Worm (Caenorhabditis elegans) whole organism, L4 larva: ENCODE measurements around the gene dhs-28.

Source experiments
- hmg-1.1 ChIP-seq: fragments of 200-800 bp; sonication (Bioruptor generic); IDR thresholded peaks from 2 replicates; pipeline ENCODE4 v1.3.6; 2022; ENCODE audit warnings: missing genetic modification reagents, missing genetic modification characterization, missing compliant biosample characterization
- lsy-2 ChIP-seq, 2 experiments: fragments of 150-350 bp in 1 of 2; sonication (generic microtip) in 1 of 2; optimal IDR thresholded peaks; 2 replicates each; lab custom pipeline; 2014 to 2017; ENCODE audit warnings: missing biosample characterization in 2 of 2, missing genetic modification characterization in 2 of 2
- mdl-1 ChIP-seq, 2 experiments: fragments of 150-350 bp in 1 of 2; sonication (generic microtip) in 1 of 2; optimal IDR thresholded peaks; 2 replicates each; lab custom pipeline; 2014 to 2017; ENCODE audit warnings: missing biosample characterization in 2 of 2, missing genetic modification characterization in 2 of 2
- mdt-29 ChIP-seq: fragments of 200-800 bp; sonication (Bioruptor generic); IDR thresholded peaks from 2 replicates; pipeline ENCODE4 v1.3.6; 2022; ENCODE audit warnings: missing genetic modification reagents, missing genetic modification characterization, missing compliant biosample characterization
- nhr-11 ChIP-seq: fragments of 150-350 bp; optimal IDR thresholded peaks from 2 replicates; lab custom pipeline; 2014; ENCODE audit warnings: missing biosample characterization, missing genetic modification characterization
- nhr-237 ChIP-seq: sonication (generic microtip); optimal IDR thresholded peaks from 2 replicates; lab custom pipeline; 2017; ENCODE audit warnings: missing biosample characterization, missing genetic modification characterization
- pha-4 ChIP-seq, 2 experiments: fragments of 150-350 bp in 1 of 2; fragments of 200-800 bp in 1 of 2; sonication (Bioruptor generic) in 1 of 2; IDR thresholded peaks in 1 of 2; optimal IDR thresholded peaks in 1 of 2; 2 replicates each; pipeline versions ENCODE4 v1.3.6 to Lab custom; 2014 to 2022; ENCODE audit warnings: missing genetic modification characterization in 2 of 2, missing genetic modification reagents in 2 of 2, missing biosample characterization in 1 of 2, missing compliant biosample characterization in 1 of 2
- skn-1 ChIP-seq: fragments of 150-350 bp; optimal IDR thresholded peaks from 2 replicates; lab custom pipeline; 2014; ENCODE audit warnings: missing biosample characterization, missing genetic modification characterization

DNA sequence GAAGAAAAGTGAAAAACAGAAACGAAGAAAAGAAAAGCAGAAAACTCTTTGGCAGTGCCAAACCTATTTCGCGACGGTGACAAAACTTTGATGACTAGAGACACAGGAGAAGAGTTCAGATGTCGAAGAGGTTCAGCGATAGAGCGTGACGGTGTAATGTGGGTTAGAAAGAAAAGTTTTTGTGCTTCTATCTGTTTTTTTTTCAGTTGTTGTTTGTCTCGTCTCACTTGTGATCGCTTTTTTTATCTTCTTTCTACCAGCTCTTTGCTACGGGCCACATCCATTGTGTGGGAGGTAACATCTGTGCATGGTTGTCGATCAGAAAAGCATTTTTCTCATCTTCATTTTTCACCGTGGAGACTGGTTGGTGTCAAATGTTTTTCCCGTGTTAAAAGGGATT lies 7.6 kb downstream of the dhs-28 start, which contains the start of gene F41B4.1:
- TF ChIP-seq nhr-237 (no peak), mdt-29 (GFP tag; lab: Robert Waterston, UW) (no peak), skn-1 (tag; lab: Kevin White, UChicago) (no peak), pha-4 (GFP tag; IDR thresholded peaks at IDR 0.05; lab: Robert Waterston, UW) (no peak), pha-4 (tag; optimal IDR thresholded peaks at IDR 0.05; lab: Kevin White, UChicago) (no peak), hmg-1.1 (no peak), lsy-2 (tag; optimal IDR thresholded peaks at IDR 0.05; lab: Kevin White, UChicago) (no peak), nhr-11 (peak; percentile 55), mdl-1 (tag; optimal IDR thresholded peaks at IDR 0.05; lab: Kevin White, UChicago) (no peak)
